Worm (Caenorhabditis elegans): Measurements from ENCODE around the gene col-96.

Gene col-96

ce11 chrIII:11721405-11721804 lies 14.8 kb upstream of the col-96 start, which contains the start of gene Y41C4A.32:
Gene Y41C4A.32 (plus strand): TSS chrIII:11721706.
- TF ChIP-seq unc-120 (tag; optimal IDR thresholded peaks at IDR 0.05; ENCODE audit: poor library complexity, severe bottlenecking) (no peak), sptf-1 (tag; optimal IDR thresholded peaks at IDR 0.05) (no peak), tbx-8 (GFP tag; optimal IDR thresholded peaks at IDR 0.05) (no peak), bed-3 (GFP tag; optimal IDR thresholded peaks at IDR 0.05) (no peak), snpc-4 (tag; optimal IDR thresholded peaks at IDR 0.05) (no peak), drap-1 (GFP tag; optimal IDR thresholded peaks at IDR 0.05) (no peak), flh-1 (GFP tag; optimal IDR thresholded peaks at IDR 0.05) (no peak), ham-2 (GFP tag; optimal IDR thresholded peaks at IDR 0.05) (no peak), pha-4 (tag; optimal IDR thresholded peaks at IDR 0.05) (no peak), sem-2 (GFP tag; optimal IDR thresholded peaks at IDR 0.05) (no peak), zip-8 (tag; optimal IDR thresholded peaks at IDR 0.05) (no peak), ceh-43 (GFP tag; optimal IDR thresholded peaks at IDR 0.05) (no peak), nhr-28 (tag; optimal IDR thresholded peaks at IDR 0.05) (no peak), unc-62 (GFP tag; optimal IDR thresholded peaks at IDR 0.05) (no peak), nhr-237 (tag; optimal IDR thresholded peaks at IDR 0.05) (no peak), blmp-1 (tag; optimal IDR thresholded peaks at IDR 0.05) (no peak), nhr-12 (tag; optimal IDR thresholded peaks at IDR 0.05) (no peak), lsy-2 (tag; optimal IDR thresholded peaks at IDR 0.05) (no peak), unc-39 (tag; optimal IDR thresholded peaks at IDR 0.05) (no peak), mls-2 (tag; optimal IDR thresholded peaks at IDR 0.05) (no peak)

ce11 chrIII:11719400-11719875 lies 12.9 kb upstream of the col-96 start, which contains the start of the genes elb-1 and Y41C4A.11:
Gene elb-1 (minus strand): TSS chrIII:11719450.
Gene Y41C4A.11 (plus strand): TSS chrIII:11719860.
- TF ChIP-seq flh-1 (GFP tag; optimal IDR thresholded peaks at IDR 0.05) (no peak), cnd-1 (tag; optimal IDR thresholded peaks at IDR 0.05) (no peak), lin-32 (GFP tag; optimal IDR thresholded peaks at IDR 0.05) (no peak), lsy-2 (tag; optimal IDR thresholded peaks at IDR 0.05) (peak; percentile 47), tbx-8 (GFP tag; optimal IDR thresholded peaks at IDR 0.05) (no peak), elt-1 (tag; optimal IDR thresholded peaks at IDR 0.05; ENCODE audit: borderline replicate concordance, insufficient read depth) (peak; percentile 71), nhr-76 (tag; optimal IDR thresholded peaks at IDR 0.05) (no peak), ceh-39 (tag; optimal IDR thresholded peaks at IDR 0.05) (peak; percentile 79), mep-1 (tag; optimal IDR thresholded peaks at IDR 0.05) (peak; percentile 75), sem-2 (GFP tag; optimal IDR thresholded peaks at IDR 0.05) (no peak), M03D4.4 (tag; optimal IDR thresholded peaks at IDR 0.05) (no peak), drap-1 (GFP tag; optimal IDR thresholded peaks at IDR 0.05) (no peak), nhr-237 (tag; optimal IDR thresholded peaks at IDR 0.05) (peak; percentile 27), sptf-1 (tag; optimal IDR thresholded peaks at IDR 0.05) (no peak), mls-2 (tag; optimal IDR thresholded peaks at IDR 0.05) (no peak), ceh-83 (GFP tag; optimal IDR thresholded peaks at IDR 0.05) (no peak), ceh-43 (GFP tag; optimal IDR thresholded peaks at IDR 0.05) (no peak), lin-13 (tag; optimal IDR thresholded peaks at IDR 0.05) (peak; percentile 46), pha-4 (tag; optimal IDR thresholded peaks at IDR 0.05) (peak; percentile 11)

ce11 chrIII:11718548-11718947 lies 12.0 kb upstream of the col-96 start, which contains the start of gene Y41C4A.9:
Gene Y41C4A.9 (minus strand): TSS chrIII:11718645.
- TF ChIP-seq ces-1 (GFP tag; optimal IDR thresholded peaks at IDR 0.05) (no peak), ceh-39 (tag; optimal IDR thresholded peaks at IDR 0.05) (no peak), mab-5 (tag; optimal IDR thresholded peaks at IDR 0.05) (no peak), ceh-43 (GFP tag; optimal IDR thresholded peaks at IDR 0.05) (no peak), sptf-1 (tag; optimal IDR thresholded peaks at IDR 0.05) (no peak), hlh-1 (tag; optimal IDR thresholded peaks at IDR 0.05) (no peak), sem-2 (GFP tag; optimal IDR thresholded peaks at IDR 0.05) (no peak), snpc-4 (tag; optimal IDR thresholded peaks at IDR 0.05) (no peak), ztf-11 (tag; optimal IDR thresholded peaks at IDR 0.05) (no peak), nhr-2 (tag; optimal IDR thresholded peaks at IDR 0.05) (no peak), tbx-8 (GFP tag; optimal IDR thresholded peaks at IDR 0.05) (no peak), mep-1 (tag; optimal IDR thresholded peaks at IDR 0.05) (no peak), M03D4.4 (tag; optimal IDR thresholded peaks at IDR 0.05) (no peak), lin-13 (tag; optimal IDR thresholded peaks at IDR 0.05) (no peak)

DNA sequence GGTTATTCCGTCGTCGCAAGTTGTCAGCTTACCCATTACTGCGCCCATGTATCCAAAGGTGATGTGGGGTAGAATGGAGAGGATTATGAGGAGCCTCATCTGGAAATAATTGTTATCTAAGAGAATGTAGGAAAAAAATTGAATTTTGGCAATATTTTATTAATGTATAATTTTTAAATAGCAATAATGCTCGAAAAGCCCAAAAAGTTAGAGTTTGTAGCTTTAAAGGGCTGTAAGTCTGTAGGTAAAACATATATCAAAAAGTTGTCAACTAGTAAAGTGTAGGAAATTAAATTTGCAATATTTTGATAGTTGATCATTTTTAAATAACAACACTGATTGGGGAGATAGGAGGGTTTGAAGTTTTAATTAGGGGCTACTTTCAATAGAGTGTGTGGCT lies 2.2 kb upstream of the col-96 start, which contains the start of gene Y41C4A.8:
Gene Y41C4A.8 (minus strand): TSS at position 101 of the 400 bp plus-strand sequence.
- TF ChIP-seq nhr-76 (tag; optimal IDR thresholded peaks at IDR 0.05) (no peak), pha-4 (tag; optimal IDR thresholded peaks at IDR 0.05) (no peak), ceh-83 (GFP tag; optimal IDR thresholded peaks at IDR 0.05) (no peak), nhr-12 (tag; optimal IDR thresholded peaks at IDR 0.05) (no peak), mab-5 (tag; optimal IDR thresholded peaks at IDR 0.05) (no peak), tbx-8 (GFP tag; optimal IDR thresholded peaks at IDR 0.05) (no peak), elt-3 (tag; optimal IDR thresholded peaks at IDR 0.05) (no peak), nhr-28 (tag; optimal IDR thresholded peaks at IDR 0.05) (no peak), sem-2 (GFP tag; optimal IDR thresholded peaks at IDR 0.05) (no peak), bed-3 (GFP tag; optimal IDR thresholded peaks at IDR 0.05) (no peak), ztf-11 (tag; optimal IDR thresholded peaks at IDR 0.05) (no peak), drap-1 (GFP tag; optimal IDR thresholded peaks at IDR 0.05) (no peak)

Data from whole organism, mixed stage, embryonic.